Fruit fly (Drosophila melanogaster): ENCODE results near the gene CG17168.

DNA sequence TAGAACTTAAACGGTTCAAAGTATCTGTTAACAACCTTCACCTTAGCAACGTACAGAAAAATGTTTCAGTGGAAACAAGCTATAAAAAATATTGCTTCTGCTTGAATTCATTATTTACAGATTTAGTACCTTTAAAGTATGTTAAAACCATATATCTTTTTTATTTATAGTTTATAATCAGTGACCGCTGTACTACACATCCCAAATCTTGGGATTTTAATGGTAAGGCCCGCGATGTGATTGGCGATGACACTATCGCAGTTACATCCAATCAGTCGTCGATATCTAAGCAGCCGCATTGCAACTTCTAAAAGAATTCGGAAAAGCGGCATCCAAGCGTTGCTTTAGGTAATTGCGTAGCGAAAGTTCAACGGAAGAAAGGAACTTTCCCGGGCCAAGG, 14.7 kb downstream of the CG17168 start:
- TF ChIP-seq CG14711 (tag; optimal IDR thresholded peaks at IDR 0.05) (no peak), CG33017 (tag; optimal IDR thresholded peaks at IDR 0.05) (no peak), tj (GFP tag; optimal IDR thresholded peaks at IDR 0.05) (no peak), bab1 (GFP tag; optimal IDR thresholded peaks at IDR 0.05) (no peak), CG7101 (tag; optimal IDR thresholded peaks at IDR 0.05) (no peak), kay (GFP tag; ENCODE audit: borderline replicate concordance) (no peak), Clk (GFP tag; optimal IDR thresholded peaks at IDR 0.05) (no peak), Crg-1 (GFP tag; optimal IDR thresholded peaks at IDR 0.05) (no peak), cic (GFP tag; optimal IDR thresholded peaks at IDR 0.05) (no peak), CG7045 (GFP tag; optimal IDR thresholded peaks at IDR 0.05) (no peak), ovo (GFP tag; optimal IDR thresholded peaks at IDR 0.05) (no peak), pad (GFP tag; optimal IDR thresholded peaks at IDR 0.05) (no peak)
